Worm (Caenorhabditis elegans) whole organism, L4 larva: ENCODE measurements around the gene F53E10.1.

ENCODE experiments used
- D1046.2 ChIP-seq: fragments of 200-800 bp; sonication (Bioruptor generic); IDR thresholded peaks from 2 replicates; pipeline ENCODE4 v1.3.6; 2022; ENCODE audit warnings: missing genetic modification characterization, missing compliant biosample characterization
- F10B5.3 ChIP-seq: sonication (generic microtip); optimal IDR thresholded peaks from 2 replicates; lab custom pipeline; 2016; ENCODE audit warnings: mild to moderate bottlenecking, missing genetic modification characterization, missing compliant biosample characterization
- F26F4.8 ChIP-seq: fragments of 200-800 bp; sonication (Bioruptor generic); conservative IDR thresholded peaks from 2 replicates; pipeline ENCODE4 v1.3.6; 2022; ENCODE audit warnings: missing genetic modification characterization, missing compliant biosample characterization
- F37D6.2 ChIP-seq: sonication (generic microtip); optimal IDR thresholded peaks from 2 replicates; lab custom pipeline; 2016; ENCODE audit warnings: mild to moderate bottlenecking, missing genetic modification characterization, missing compliant biosample characterization
- F49E8.2 ChIP-seq: sonication (generic microtip); optimal IDR thresholded peaks from 2 replicates; lab custom pipeline; 2016; ENCODE audit warnings: missing compliant biosample characterization, mild to moderate bottlenecking, missing genetic modification characterization, borderline replicate concordance
- T20F7.1 ChIP-seq: fragments of 200-800 bp; sonication (Bioruptor generic); optimal IDR thresholded peaks from 2 replicates; lab custom pipeline; 2018; ENCODE audit warnings: mild to moderate bottlenecking, missing genetic modification characterization, missing compliant biosample characterization
- T26A8.4 ChIP-seq: fragments of 200-800 bp; sonication (Bioruptor generic); IDR thresholded peaks from 2 replicates; pipeline ENCODE4 v1.3.6; 2022; ENCODE audit warnings: missing genetic modification characterization, missing compliant biosample characterization
- Y75B8A.6 ChIP-seq: fragments of 200-800 bp; sonication (Bioruptor generic); IDR thresholded peaks from 2 replicates; pipeline ENCODE4 v1.3.6; 2022; ENCODE audit warnings: missing genetic modification reagents, missing genetic modification characterization, missing compliant biosample characterization
- ama-1 ChIP-seq: fragments of 150-350 bp; optimal IDR thresholded peaks from 2 replicates; lab custom pipeline; 2014; ENCODE audit warnings: inconsistent platforms, mixed read lengths
- arid-1 ChIP-seq: fragments of 200-800 bp; sonication (Bioruptor generic); conservative IDR thresholded peaks from 2 replicates; pipeline ENCODE4 v1.3.6; 2022; ENCODE audit warnings: missing genetic modification reagents, missing genetic modification characterization, missing compliant biosample characterization
- attf-4 ChIP-seq: sonication (generic microtip); optimal IDR thresholded peaks from 3 replicates; lab custom pipeline; 2017; ENCODE audit warnings: missing biosample characterization, missing genetic modification characterization
- ceh-20 ChIP-seq: fragments of 200-800 bp; sonication (Bioruptor generic); IDR thresholded peaks from 2 replicates; pipeline ENCODE4 v1.3.6; 2022; ENCODE audit warnings: missing genetic modification reagents, missing genetic modification characterization, missing compliant biosample characterization
- ceh-28 ChIP-seq: fragments of 150-350 bp; optimal IDR thresholded peaks from 2 replicates; lab custom pipeline; 2014; ENCODE audit warnings: missing biosample characterization, missing genetic modification reagents, missing genetic modification characterization
- ceh-62 ChIP-seq: sonication (generic microtip); optimal IDR thresholded peaks from 2 replicates; lab custom pipeline; 2017; ENCODE audit warnings: missing biosample characterization, missing genetic modification characterization
- ceh-82 ChIP-seq: sonication (generic microtip); optimal IDR thresholded peaks from 2 replicates; lab custom pipeline; 2017; ENCODE audit warnings: missing biosample characterization, missing genetic modification characterization
- ces-1 ChIP-seq: fragments of 150-350 bp; sonication (generic microtip); optimal IDR thresholded peaks from 4 replicates; lab custom pipeline; 2014; ENCODE audit warnings: missing biosample characterization, missing genetic modification reagents, missing genetic modification characterization
- ctbp-1 ChIP-seq: fragments of 200-800 bp; sonication (Bioruptor generic); IDR thresholded peaks from 2 replicates; pipeline ENCODE4 v1.3.6; 2022; ENCODE audit warnings: missing genetic modification reagents, missing genetic modification characterization, missing compliant biosample characterization
- daf-16 ChIP-seq, 3 experiments: sonication (generic microtip); optimal IDR thresholded peaks; 2 replicates each; lab custom pipeline; 2016 to 2017; ENCODE audit warnings: missing genetic modification characterization in 3 of 3, missing genetic modification reagents in 3 of 3, mild to moderate bottlenecking in 2 of 3, missing compliant biosample characterization in 2 of 3, missing biosample characterization in 1 of 3, moderate library complexity in 1 of 3
- daf-19 ChIP-seq: fragments of 200-800 bp; sonication (Bioruptor generic); conservative IDR thresholded peaks from 2 replicates; pipeline ENCODE4 v1.3.6; 2022; ENCODE audit warnings: missing genetic modification characterization, missing compliant biosample characterization
- dmd-8 ChIP-seq: fragments of 200-800 bp; sonication (Bioruptor generic); IDR thresholded peaks from 2 replicates; pipeline ENCODE4 v1.3.6; 2022; ENCODE audit warnings: missing genetic modification characterization, missing compliant biosample characterization
- dmd-9 ChIP-seq: fragments of 200-800 bp; sonication (Bioruptor generic); IDR thresholded peaks from 2 replicates; pipeline ENCODE4 v1.3.6; 2022; ENCODE audit warnings: missing genetic modification reagents, missing genetic modification characterization, missing compliant biosample characterization
- dve-1 ChIP-seq: sonication (generic microtip); optimal IDR thresholded peaks from 2 replicates; lab custom pipeline; 2017; ENCODE audit warnings: antibody characterized with exemption, mild to moderate bottlenecking, missing genetic modification characterization, missing compliant biosample characterization; ENCODE audit not compliant: insufficient read depth
- egl-43 ChIP-seq: fragments of 200-800 bp; sonication (Bioruptor generic); IDR thresholded peaks from 2 replicates; pipeline ENCODE4 v1.3.6; 2022; ENCODE audit warnings: missing genetic modification reagents, missing genetic modification characterization, missing compliant biosample characterization
- gei-8 ChIP-seq: fragments of 200-800 bp; sonication (Bioruptor generic); optimal IDR thresholded peaks from 2 replicates; lab custom pipeline; 2018; ENCODE audit warnings: mild to moderate bottlenecking, missing genetic modification characterization, missing compliant biosample characterization
- hif-1 ChIP-seq, 2 experiments: sonication (generic microtip); optimal IDR thresholded peaks; 2 replicates each; lab custom pipeline; 2016 to 2017; ENCODE audit warnings: missing compliant biosample characterization in 2 of 2, missing genetic modification characterization in 2 of 2, missing genetic modification reagents in 2 of 2, missing genotype in 2 of 2, mild to moderate bottlenecking in 1 of 2
- hlh-11 ChIP-seq: fragments of 200-800 bp; sonication (Bioruptor generic); optimal IDR thresholded peaks from 2 replicates; lab custom pipeline; 2018; ENCODE audit warnings: mild to moderate bottlenecking, missing genetic modification characterization, missing compliant biosample characterization
- hlh-30 ChIP-seq: sonication (generic microtip); optimal IDR thresholded peaks from 2 replicates; lab custom pipeline; 2017; ENCODE audit warnings: antibody characterized with exemption, mild to moderate bottlenecking, missing genetic modification characterization, missing compliant biosample characterization; ENCODE audit not compliant: insufficient read depth
- hmg-1.1 ChIP-seq: fragments of 200-800 bp; sonication (Bioruptor generic); IDR thresholded peaks from 2 replicates; pipeline ENCODE4 v1.3.6; 2022; ENCODE audit warnings: missing genetic modification reagents, missing genetic modification characterization, missing compliant biosample characterization
- lin-13 ChIP-seq: fragments of 150-350 bp; optimal IDR thresholded peaks from 2 replicates; lab custom pipeline; 2014; ENCODE audit warnings: missing biosample characterization, missing genetic modification reagents, missing genetic modification characterization
- lin-15B ChIP-seq: fragments of 150-350 bp; sonication (generic microtip); optimal IDR thresholded peaks from 3 replicates; lab custom pipeline; 2014; ENCODE audit warnings: missing biosample characterization, missing genetic modification characterization
- lin-29 ChIP-seq: fragments of 200-800 bp; sonication (Bioruptor generic); IDR thresholded peaks from 2 replicates; pipeline ENCODE4 v1.3.6; 2022; ENCODE audit warnings: missing genetic modification reagents, missing genetic modification characterization, missing compliant biosample characterization
- lin-39 ChIP-seq: fragments of 150-350 bp; optimal IDR thresholded peaks from 2 replicates; lab custom pipeline; 2014; ENCODE audit warnings: missing biosample characterization, missing genetic modification reagents, missing genetic modification characterization
- lir-3 ChIP-seq: sonication (generic microtip); optimal IDR thresholded peaks from 2 replicates; lab custom pipeline; 2016; ENCODE audit warnings: mild to moderate bottlenecking, missing genetic modification characterization, missing compliant biosample characterization
- madf-5 ChIP-seq, 2 experiments: fragments of 200-800 bp; sonication (Bioruptor generic); IDR thresholded peaks; 2 replicates each; pipeline ENCODE4 v1.3.6; 2022; ENCODE audit warnings: missing compliant biosample characterization in 2 of 2, missing genetic modification characterization in 2 of 2
- mdl-1 ChIP-seq, 2 experiments: fragments of 150-350 bp in 1 of 2; sonication (generic microtip) in 1 of 2; optimal IDR thresholded peaks; 2 replicates each; lab custom pipeline; 2014 to 2017; ENCODE audit warnings: missing biosample characterization in 2 of 2, missing genetic modification characterization in 2 of 2
- mdt-29 ChIP-seq: fragments of 200-800 bp; sonication (Bioruptor generic); IDR thresholded peaks from 2 replicates; pipeline ENCODE4 v1.3.6; 2022; ENCODE audit warnings: missing genetic modification reagents, missing genetic modification characterization, missing compliant biosample characterization
- mep-1 ChIP-seq: fragments of 150-350 bp; sonication (generic microtip); optimal IDR thresholded peaks from 3 replicates; lab custom pipeline; 2014; ENCODE audit warnings: missing biosample characterization, missing genetic modification characterization
- mes-2 ChIP-seq: sonication (generic microtip); optimal IDR thresholded peaks from 2 replicates; lab custom pipeline; 2016; ENCODE audit warnings: missing genotype, mild to moderate bottlenecking, missing genetic modification characterization, missing compliant biosample characterization; ENCODE audit not compliant: poor library complexity, severe bottlenecking
- mxl-3 ChIP-seq: fragments of 200-800 bp; sonication (Bioruptor generic); optimal IDR thresholded peaks from 2 replicates; lab custom pipeline; 2018; ENCODE audit warnings: mild to moderate bottlenecking, missing genetic modification characterization, missing compliant biosample characterization
- nhr-10 ChIP-seq: fragments of 150-350 bp; optimal IDR thresholded peaks from 2 replicates; lab custom pipeline; 2014; ENCODE audit warnings: missing biosample characterization, missing genetic modification characterization
- nhr-102 ChIP-seq: sonication (generic microtip); optimal IDR thresholded peaks from 2 replicates; lab custom pipeline; 2016; ENCODE audit warnings: mild to moderate bottlenecking, missing genetic modification characterization, moderate library complexity, missing compliant biosample characterization
- nhr-77 ChIP-seq: fragments of 150-350 bp; optimal IDR thresholded peaks from 2 replicates; lab custom pipeline; 2014; ENCODE audit warnings: missing biosample characterization, missing genetic modification characterization
- php-3 ChIP-seq: fragments of 200-800 bp; sonication (Bioruptor generic); IDR thresholded peaks from 2 replicates; pipeline ENCODE4 v1.3.6; 2022; ENCODE audit warnings: missing genetic modification reagents, missing genetic modification characterization, missing compliant biosample characterization
- saeg-2 ChIP-seq: fragments of 200-800 bp; sonication (Bioruptor generic); IDR thresholded peaks from 2 replicates; pipeline ENCODE4 v1.3.6; 2022; ENCODE audit warnings: missing genetic modification reagents, missing genetic modification characterization, missing compliant biosample characterization
- skn-1 ChIP-seq: fragments of 150-350 bp; optimal IDR thresholded peaks from 2 replicates; lab custom pipeline; 2014; ENCODE audit warnings: missing biosample characterization, missing genetic modification characterization
- snpc-1.2 ChIP-seq: fragments of 200-800 bp; sonication (Bioruptor generic); IDR thresholded peaks from 2 replicates; pipeline ENCODE4 v1.3.6; 2022; ENCODE audit warnings: missing genetic modification reagents, missing genetic modification characterization, missing compliant biosample characterization
- spr-3 ChIP-seq: fragments of 200-800 bp; sonication (Bioruptor generic); optimal IDR thresholded peaks from 2 replicates; lab custom pipeline; 2018; ENCODE audit warnings: mild to moderate bottlenecking, missing genetic modification characterization, missing compliant biosample characterization
- unc-39 ChIP-seq: sonication (generic microtip); optimal IDR thresholded peaks from 2 replicates; lab custom pipeline; 2017; ENCODE audit warnings: missing biosample characterization, missing genetic modification characterization
- vab-7 ChIP-seq: fragments of 200-800 bp; sonication (Bioruptor generic); IDR thresholded peaks from 2 replicates; pipeline ENCODE4 v1.3.6; 2022; ENCODE audit warnings: missing genetic modification reagents, missing genetic modification characterization, missing compliant biosample characterization
- ztf-7 ChIP-seq: fragments of 150-350 bp; optimal IDR thresholded peaks from 2 replicates; lab custom pipeline; 2014; ENCODE audit warnings: missing biosample characterization, missing genetic modification characterization

Gene F53E10.1

ce11 chrV:2600543-2600942 is 14.6 kb upstream of the F53E10.1 start (continued):
- TF ChIP-seq saeg-2 (GFP tag; lab: Robert Waterston, UW) (peak; percentile 79), dmd-9 (peak; percentile 69), ces-1 (GFP tag; lab: Kevin White, UChicago) (no peak), egl-43 (peak; percentile 86), T26A8.4 (GFP tag; lab: Robert Waterston, UW) (peak; percentile 88), daf-16 (GFP tag; optimal IDR thresholded peaks at IDR 0.05; lab: Kevin White, UChicago) (no peak), daf-16 (tag; optimal IDR thresholded peaks at IDR 0.05; lab: Kevin White, UChicago) (peak; percentile 42), daf-19 (GFP tag; lab: Robert Waterston, UW) (no peak), hlh-30 (tag; lab: Kevin White, UChicago) (peak; percentile 18), F10B5.3 (tag; lab: Kevin White, UChicago) (peak; percentile 36), hlh-11 (peak; percentile 72), ama-1 (lab: Kevin White, UChicago) (no peak), gei-8 (no peak), lir-3 (tag; lab: Kevin White, UChicago) (no peak), ceh-20 (GFP tag; lab: Robert Waterston, UW) (peak; percentile 94), lin-15B (tag; lab: Kevin White, UChicago) (peak; percentile 49), mep-1 (tag; lab: Kevin White, UChicago) (peak; percentile 73), attf-4 (no peak), ceh-82 (tag; lab: Kevin White, UChicago) (no peak), mdl-1 (tag; optimal IDR thresholded peaks at IDR 0.05; lab: Kevin White, UChicago) (no peak), ceh-28 (no peak), F49E8.2 (tag; lab: Kevin White, UChicago) (no peak), ztf-7 (tag; lab: Kevin White, UChicago) (no peak), lin-13 (peak; percentile 76), spr-3 (GFP tag; lab: Kevin White, UChicago) (no peak), Y75B8A.6 (GFP tag; lab: Robert Waterston, UW) (no peak), F37D6.2 (tag; lab: Kevin White, UChicago) (peak; percentile 82), mdt-29 (GFP tag; lab: Robert Waterston, UW) (peak; percentile 85), ctbp-1 (GFP tag; lab: Robert Waterston, UW) (peak; percentile 85), nhr-10 (no peak), lin-39 (tag; lab: Kevin White, UChicago) (no peak), hmg-1.1 (GFP tag; lab: Robert Waterston, UW) (peak; percentile 96), mxl-3 (GFP tag; lab: Kevin White, UChicago) (peak; percentile 8), D1046.2 (GFP tag; lab: Robert Waterston, UW) (peak; percentile 70; the same call in 1 of the 2 replicates), mes-2 (peak; percentile 91), snpc-1.2 (GFP tag; lab: Robert Waterston, UW) (peak; percentile 63), php-3 (GFP tag; lab: Robert Waterston, UW) (no peak), T20F7.1 (no peak), arid-1 (peak; percentile 72), unc-39 (tag; lab: Kevin White, UChicago) (no peak), nhr-77 (peak; percentile 44), hif-1 (tag; optimal IDR thresholded peaks at IDR 0.05; lab: Kevin White, UChicago) (peak in 1 of 2 experiments; percentile 72), madf-5 (GFP tag; IDR thresholded peaks at IDR 0.05; lab: Robert Waterston, UW) (no peak), dmd-8 (0 out of 2 replicates have a peak, but pooled peaks have one; percentile 33), F26F4.8 (GFP tag; lab: Robert Waterston, UW) (no peak), skn-1 (tag; lab: Kevin White, UChicago) (no peak), dve-1 (tag; lab: Kevin White, UChicago) (peak; percentile 81), lin-29 (GFP tag; lab: Robert Waterston, UW) (peak; percentile 74), ceh-62 (no peak), vab-7 (GFP tag; lab: Robert Waterston, UW) (peak; percentile 83), nhr-102 (tag; lab: Kevin White, UChicago) (peak; percentile 77)
